Worm (Caenorhabditis elegans) whole organism, L4 larva: ENCODE results near the gene sip-1.

ENCODE experiments used
- ceh-20 ChIP-seq: fragments of 200-800 bp; sonication (Bioruptor generic); IDR thresholded peaks from 2 replicates; pipeline ENCODE4 v1.3.6; 2022; ENCODE audit warnings: missing genetic modification reagents, missing genetic modification characterization, missing compliant biosample characterization
- ces-1 ChIP-seq: fragments of 150-350 bp; sonication (generic microtip); optimal IDR thresholded peaks from 4 replicates; lab custom pipeline; 2014; ENCODE audit warnings: missing biosample characterization, missing genetic modification reagents, missing genetic modification characterization
- madf-5 ChIP-seq, 2 experiments: fragments of 200-800 bp; sonication (Bioruptor generic); IDR thresholded peaks; 2 replicates each; pipeline ENCODE4 v1.3.6; 2022; ENCODE audit warnings: missing compliant biosample characterization in 2 of 2, missing genetic modification characterization in 2 of 2
- mdl-1 ChIP-seq, 2 experiments: fragments of 150-350 bp in 1 of 2; sonication (generic microtip) in 1 of 2; optimal IDR thresholded peaks; 2 replicates each; lab custom pipeline; 2014 to 2017; ENCODE audit warnings: missing biosample characterization in 2 of 2, missing genetic modification characterization in 2 of 2
- nhr-11 ChIP-seq: fragments of 150-350 bp; optimal IDR thresholded peaks from 2 replicates; lab custom pipeline; 2014; ENCODE audit warnings: missing biosample characterization, missing genetic modification characterization
- nhr-28 ChIP-seq: fragments of 150-350 bp; optimal IDR thresholded peaks from 2 replicates; lab custom pipeline; 2014; ENCODE audit warnings: missing biosample characterization, missing genetic modification characterization
- pha-4 ChIP-seq, 2 experiments: fragments of 150-350 bp in 1 of 2; fragments of 200-800 bp in 1 of 2; sonication (Bioruptor generic) in 1 of 2; IDR thresholded peaks in 1 of 2; optimal IDR thresholded peaks in 1 of 2; 2 replicates each; pipeline versions ENCODE4 v1.3.6 to Lab custom; 2014 to 2022; ENCODE audit warnings: missing genetic modification characterization in 2 of 2, missing genetic modification reagents in 2 of 2, missing biosample characterization in 1 of 2, missing compliant biosample characterization in 1 of 2
- skn-1 ChIP-seq: fragments of 150-350 bp; optimal IDR thresholded peaks from 2 replicates; lab custom pipeline; 2014; ENCODE audit warnings: missing biosample characterization, missing genetic modification characterization

- TF ChIP-seq nhr-11 (tag; lab: Kevin White, UChicago) (no peak), nhr-28 (no peak), ceh-20 (GFP tag; lab: Robert Waterston, UW) (no peak), madf-5 (GFP tag; IDR thresholded peaks at IDR 0.05; lab: Robert Waterston, UW) (no peak), mdl-1 (tag; optimal IDR thresholded peaks at IDR 0.05; lab: Kevin White, UChicago) (no peak), ces-1 (GFP tag; lab: Kevin White, UChicago) (no peak), pha-4 (GFP tag; IDR thresholded peaks at IDR 0.05; lab: Robert Waterston, UW) (no peak), pha-4 (tag; optimal IDR thresholded peaks at IDR 0.05; lab: Kevin White, UChicago) (no peak), skn-1 (tag; lab: Kevin White, UChicago) (no peak)
Measured at ce11 chrIII:10469574-10470055, 37.0 kb downstream of the sip-1 start, which contains the start of gene D2045.5.
